Worm (Caenorhabditis elegans) whole organism, young adult: ENCODE data around the gene srt-20.

ENCODE experiments used
- F52B5.7 ChIP-seq: sonication (generic microtip); optimal IDR thresholded peaks from 2 replicates; lab custom pipeline; 2016; ENCODE audit warnings: mild to moderate bottlenecking, missing genetic modification characterization, missing compliant biosample characterization
- ama-1 ChIP-seq, 3 experiments: fragments of 150-350 bp in 1 of 3; sonication (generic microtip) in 2 of 3; optimal IDR thresholded peaks; 2 replicates each; lab custom pipeline; 2014 to 2018; ENCODE audit warnings: missing biosample characterization in 2 of 3, missing genetic modification characterization in 2 of 3, missing genetic modification reagents in 2 of 3
- aptf-2 ChIP-seq: fragments of 200-800 bp; sonication (Bioruptor generic); conservative IDR thresholded peaks from 2 replicates; pipeline ENCODE4 v1.3.6; 2022; ENCODE audit warnings: missing genetic modification reagents, missing genetic modification characterization, missing compliant biosample characterization
- hmg-20 ChIP-seq: fragments of 200-800 bp; sonication (Bioruptor generic); IDR thresholded peaks from 2 replicates; pipeline ENCODE4 v1.3.6; 2022; ENCODE audit warnings: missing genetic modification reagents, missing genetic modification characterization, missing compliant biosample characterization
- hsf-1 ChIP-seq: fragments of 200-800 bp; sonication (Bioruptor generic); IDR thresholded peaks from 2 replicates; pipeline ENCODE4 v1.3.6; 2022; ENCODE audit warnings: missing genetic modification reagents, missing genetic modification characterization, missing compliant biosample characterization
- pha-4 ChIP-seq: fragments of 150-350 bp; sonication (generic microtip); optimal IDR thresholded peaks from 2 replicates; lab custom pipeline; 2014; ENCODE audit warnings: missing biosample characterization, missing genetic modification reagents, missing genetic modification characterization
- somi-1 ChIP-seq: fragments of 200-800 bp; sonication (Bioruptor generic); optimal IDR thresholded peaks from 2 replicates; lab custom pipeline; 2018; ENCODE audit warnings: mild to moderate bottlenecking, missing genetic modification characterization, missing compliant biosample characterization
- unc-130 ChIP-seq: sonication (generic microtip); optimal IDR thresholded peaks from 2 replicates; lab custom pipeline; 2016; ENCODE audit warnings: missing genetic modification reagents, missing genetic modification characterization, missing compliant biosample characterization
- ztf-26 ChIP-seq: sonication (generic microtip); optimal IDR thresholded peaks from 2 replicates; lab custom pipeline; 2017; ENCODE audit warnings: missing genetic modification characterization, missing compliant biosample characterization

- no peak for TF ChIP-seq hsf-1 (GFP tag; lab: Robert Waterston, UW)
- TF ChIP-seq unc-130, result no peak
- TF ChIP-seq aptf-2, result no peak
- no peak for TF ChIP-seq pha-4 (tag; lab: Kevin White, UChicago)
- no peak for TF ChIP-seq hmg-20 (GFP tag; lab: Robert Waterston, UW)
- no peak for TF ChIP-seq somi-1 (GFP tag; lab: Kevin White, UChicago)
- TF ChIP-seq F52B5.7 (tag; lab: Kevin White, UChicago), result no peak
- TF ChIP-seq ztf-26 (tag; lab: Kevin White, UChicago), result no peak
- TF ChIP-seq ama-1 (optimal IDR thresholded peaks at IDR 0.05; lab: Kevin White, UChicago), result no peak
- no peak for TF ChIP-seq ama-1 (GFP tag; optimal IDR thresholded peaks at IDR 0.05; lab: Kevin White, UChicago)
Measured at ce11 chrV:4315057-4315456, 36.4 kb upstream of the srt-20 start, which contains the start of gene srh-192.
